Worm (Caenorhabditis elegans) whole organism, L1 larva: Measurements from ENCODE around the gene dgat-2.

ENCODE experiments used
- Y116A8C.19 ChIP-seq: sonication (generic microtip); optimal IDR thresholded peaks from 2 replicates; lab custom pipeline; 2016; ENCODE audit warnings: missing compliant biosample characterization, missing genetic modification characterization, borderline replicate concordance
- ceh-82 ChIP-seq, 3 experiments: fragments of 150-350 bp in 1 of 3; sonication (generic microtip) in 2 of 3; optimal IDR thresholded peaks; 2 replicates each; lab custom pipeline; 2014 to 2017; ENCODE audit warnings: missing biosample characterization in 3 of 3, missing genetic modification characterization in 3 of 3
- elt-3 ChIP-seq, 6 experiments: fragments of 150-350 bp in 1 of 6; sonication (generic microtip); optimal IDR thresholded peaks; 2 replicates each; lab custom pipeline; 2017 to 2018; ENCODE audit warnings: missing biosample characterization in 6 of 6, missing genetic modification characterization in 6 of 6, inconsistent platforms in 1 of 6
- grh-1 ChIP-seq: fragments of 200-800 bp; sonication (Bioruptor generic); IDR thresholded peaks from 2 replicates; pipeline ENCODE4 v1.3.6; 2022; ENCODE audit warnings: missing genetic modification reagents, missing genetic modification characterization, missing compliant biosample characterization
- lin-13 ChIP-seq: fragments of 150-350 bp; optimal IDR thresholded peaks from 2 replicates; lab custom pipeline; 2014; ENCODE audit warnings: missing biosample characterization, missing genetic modification reagents, missing genetic modification characterization
- lin-15B ChIP-seq: fragments of 150-350 bp; sonication (generic microtip); optimal IDR thresholded peaks from 3 replicates; lab custom pipeline; 2014; ENCODE audit warnings: missing biosample characterization, missing genetic modification characterization
- mdl-1 ChIP-seq, 2 experiments: fragments of 150-350 bp; optimal IDR thresholded peaks; 2 replicates each; lab custom pipeline; 2014 to 2017; ENCODE audit warnings: missing biosample characterization in 2 of 2, missing genetic modification characterization in 2 of 2, inconsistent platforms in 1 of 2
- mef-2 ChIP-seq: fragments of 150-350 bp; optimal IDR thresholded peaks from 2 replicates; lab custom pipeline; 2014; ENCODE audit warnings: missing biosample characterization, missing genetic modification characterization
- tbx-2 ChIP-seq: sonication (generic microtip); optimal IDR thresholded peaks from 2 replicates; lab custom pipeline; 2016; ENCODE audit warnings: missing genetic modification characterization, missing compliant biosample characterization
- zag-1 ChIP-seq: fragments of 150-350 bp; optimal IDR thresholded peaks from 2 replicates; lab custom pipeline; 2014; ENCODE audit warnings: missing biosample characterization, missing genetic modification characterization

ce11 chrV:17683290-17683689 is 23.2 kb downstream of the dgat-2 start:
- no peak for TF ChIP-seq tbx-2
- no peak for TF ChIP-seq zag-1
- no peak for TF ChIP-seq lin-13
- no peak for TF ChIP-seq mef-2 (tag; lab: Kevin White, UChicago)
- no peak for TF ChIP-seq Y116A8C.19 (tag; lab: Kevin White, UChicago)
- TF ChIP-seq ceh-82 (tag; optimal IDR thresholded peaks at IDR 0.05; lab: Kevin White, UChicago), result no peak
- TF ChIP-seq mdl-1 (tag; optimal IDR thresholded peaks at IDR 0.05; lab: Kevin White, UChicago), result no peak
- TF ChIP-seq lin-15B (tag; lab: Kevin White, UChicago), result no peak
- TF ChIP-seq grh-1 (GFP tag; lab: Robert Waterston, UW), result no peak
- no peak for TF ChIP-seq elt-3 (tag; optimal IDR thresholded peaks at IDR 0.05; lab: Kevin White, UChicago)
